Worm (Caenorhabditis elegans) whole organism, midembryonic: ENCODE results near the gene K08D10.13.

Experiments
- T22C8.4 ChIP-seq: fragments of 200-800 bp; sonication (Bioruptor generic); IDR thresholded peaks from 2 replicates; pipeline ENCODE4 v1.3.6; 2022; ENCODE audit warnings: missing genetic modification characterization, missing compliant biosample characterization
- cog-1 ChIP-seq: sonication (generic microtip); optimal IDR thresholded peaks from 2 replicates; lab custom pipeline; 2016; ENCODE audit warnings: missing genetic modification characterization, missing compliant biosample characterization
- flt-1 ChIP-seq: fragments of 200-800 bp; sonication (Bioruptor generic); IDR thresholded peaks from 2 replicates; pipeline ENCODE4 v1.3.6; 2022; ENCODE audit warnings: missing genetic modification characterization, missing compliant biosample characterization
- klf-2 ChIP-seq: fragments of 200-800 bp; sonication (Bioruptor generic); conservative IDR thresholded peaks from 2 replicates; pipeline ENCODE4 v1.3.6; 2022; ENCODE audit warnings: missing genetic modification reagents, missing genetic modification characterization, missing compliant biosample characterization
- med-1 ChIP-seq: sonication (generic microtip); optimal IDR thresholded peaks from 2 replicates; lab custom pipeline; 2017; ENCODE audit warnings: missing genetic modification characterization, mild to moderate bottlenecking, missing compliant biosample characterization, antibody characterized with exemption, missing genetic modification reagents; ENCODE audit not compliant: insufficient read depth
- ztf-23 ChIP-seq: fragments of 200-800 bp; sonication (Bioruptor generic); IDR thresholded peaks from 2 replicates; pipeline ENCODE4 v1.3.6; 2022; ENCODE audit warnings: missing genetic modification reagents, missing genetic modification characterization, missing compliant biosample characterization
- ztf-29 ChIP-seq: fragments of 200-800 bp; sonication (Bioruptor generic); IDR thresholded peaks from 2 replicates; pipeline ENCODE4 v1.3.6; 2022; ENCODE audit warnings: missing genetic modification reagents, missing genetic modification characterization, missing compliant biosample characterization

DNA sequence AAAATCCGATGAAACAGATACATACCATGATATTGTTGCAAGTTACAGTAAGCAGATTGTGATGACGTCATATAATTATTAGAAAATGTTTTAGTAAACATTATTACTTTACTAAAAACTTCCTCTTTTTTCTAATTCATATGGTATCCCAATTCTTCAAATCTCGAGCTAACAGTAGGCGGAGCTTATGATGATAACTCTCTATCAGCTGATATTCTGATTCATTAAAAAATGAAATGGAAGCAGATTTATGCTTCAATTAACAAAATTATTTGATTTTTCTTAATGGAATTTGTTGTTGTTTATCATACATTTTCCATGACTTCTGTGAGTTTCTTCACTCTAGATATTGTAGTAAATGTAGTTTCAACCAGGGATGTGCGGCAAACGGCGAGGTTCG, 32.9 kb upstream of the K08D10.13 start, which contains the start of gene pax-2:
- TF ChIP-seq flt-1 (no peak), med-1 (GFP tag; lab: Kevin White, UChicago) (no peak), T22C8.4 (no peak), klf-2 (GFP tag; lab: Robert Waterston, UW) (no peak), ztf-29 (GFP tag; lab: Robert Waterston, UW) (no peak), cog-1 (no peak), ztf-23 (GFP tag; lab: Robert Waterston, UW) (no peak)
